Worm (Caenorhabditis elegans): ENCODE measurements around the gene C18B2.2.

The C18B2.2 gene

DNA sequence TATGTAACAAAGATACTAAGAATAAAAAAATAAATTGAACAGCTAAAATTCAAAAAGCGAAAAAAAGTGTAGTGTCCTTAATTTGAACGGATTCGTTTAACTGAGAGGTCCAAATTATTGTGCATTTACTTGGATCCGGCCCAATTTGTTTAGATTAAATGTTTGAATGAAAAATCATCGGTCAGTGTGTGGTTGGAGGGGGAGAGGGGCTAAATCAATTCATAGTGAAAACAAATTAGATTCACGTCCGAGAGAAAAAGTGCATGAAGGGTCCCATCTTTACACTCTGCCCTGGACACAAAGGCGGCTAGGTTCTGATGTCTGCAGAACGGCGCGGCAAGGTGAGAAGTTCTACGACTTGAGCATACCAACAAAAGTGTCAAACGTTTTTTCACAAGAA lies 4.4 kb upstream of the C18B2.2 start (continued):
- no peak for TF ChIP-seq F39B2.1 (GFP tag; IDR thresholded peaks at IDR 0.05)
- no peak for TF ChIP-seq lin-40 (tag; optimal IDR thresholded peaks at IDR 0.05)
- TF ChIP-seq hsf-1 (GFP tag; IDR thresholded peaks at IDR 0.05) = no peak
- no peak for TF ChIP-seq nfya-2 (GFP tag; IDR thresholded peaks at IDR 0.05)

DNA sequence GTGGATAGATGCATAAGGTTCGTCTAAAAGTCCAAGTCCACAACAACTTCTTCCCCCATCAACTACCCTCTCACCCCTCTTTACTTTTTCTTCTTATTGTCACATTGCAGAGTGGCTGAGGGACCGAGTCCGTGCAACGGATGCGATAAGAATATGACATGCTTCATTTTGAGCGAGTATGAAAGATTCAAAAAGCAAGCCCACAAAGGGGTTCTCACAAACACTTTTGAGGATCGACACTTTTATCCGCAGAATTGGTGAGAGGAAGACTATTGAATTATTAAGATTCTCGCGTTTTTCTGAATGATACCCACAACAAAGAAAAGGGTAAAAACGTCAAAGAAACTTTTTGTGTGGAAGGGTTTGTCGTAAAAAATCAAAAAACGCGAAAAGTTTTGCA lies 2.3 kb downstream of the C18B2.2 start:
- no peak for TF ChIP-seq lin-40 (tag; optimal IDR thresholded peaks at IDR 0.05)

DNA sequence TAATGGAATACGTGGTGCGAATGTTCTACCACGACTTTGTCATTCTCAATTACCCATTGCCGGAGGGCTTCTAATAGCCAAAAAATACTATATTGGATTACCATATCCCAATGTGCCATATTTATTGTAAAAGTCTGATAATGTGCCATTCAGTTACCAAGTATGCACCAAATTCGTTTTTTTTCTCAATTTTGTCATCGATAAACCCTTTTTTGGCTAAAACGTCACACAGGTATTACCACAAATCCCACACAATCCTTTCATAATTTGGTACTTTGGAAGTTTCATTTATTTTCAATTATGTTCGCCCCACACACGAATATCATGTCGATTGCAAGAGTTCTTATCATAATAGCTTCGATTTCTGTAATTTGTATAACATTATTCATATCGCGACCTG lies 4.8 kb downstream of the C18B2.2 start, which contains the start of gene vep-2:
vep-2 (plus strand) TSS at position 301 of the 400 bp plus-strand sequence.
- TF ChIP-seq xnd-1 (tag; optimal IDR thresholded peaks at IDR 0.05) (no peak), snpc-1.1 (tag; optimal IDR thresholded peaks at IDR 0.05; ENCODE audit: insufficient read depth) (no peak), lin-35 (GFP tag; optimal IDR thresholded peaks at IDR 0.05) (no peak), nfya-2 (GFP tag; IDR thresholded peaks at IDR 0.05) (no peak), K11D2.4 (GFP tag; IDR thresholded peaks at IDR 0.05) (no peak), bed-2 (GFP tag; IDR thresholded peaks at IDR 0.05) (no peak), rcor-1 (GFP tag; IDR thresholded peaks at IDR 0.05) (no peak), die-1 (tag; optimal IDR thresholded peaks at IDR 0.05) (no peak), hmg-1.2 (GFP tag; IDR thresholded peaks at IDR 0.05) (no peak), attf-3 (GFP tag; conservative IDR thresholded peaks at IDR 0.05) (no peak), ceh-58 (GFP tag; IDR thresholded peaks at IDR 0.05) (no peak), B0035.1 (tag; optimal IDR thresholded peaks at IDR 0.05) (no peak), K12H6.12 (tag; optimal IDR thresholded peaks at IDR 0.05) (no peak), lin-54 (GFP tag; optimal IDR thresholded peaks at IDR 0.05) (no peak), nhr-120 (GFP tag; IDR thresholded peaks at IDR 0.05) (no peak), nfya-1 (tag; optimal IDR thresholded peaks at IDR 0.05; ENCODE audit: borderline replicate concordance, insufficient read depth) (no peak), ceh-91 (GFP tag; IDR thresholded peaks at IDR 0.05) (no peak)

DNA sequence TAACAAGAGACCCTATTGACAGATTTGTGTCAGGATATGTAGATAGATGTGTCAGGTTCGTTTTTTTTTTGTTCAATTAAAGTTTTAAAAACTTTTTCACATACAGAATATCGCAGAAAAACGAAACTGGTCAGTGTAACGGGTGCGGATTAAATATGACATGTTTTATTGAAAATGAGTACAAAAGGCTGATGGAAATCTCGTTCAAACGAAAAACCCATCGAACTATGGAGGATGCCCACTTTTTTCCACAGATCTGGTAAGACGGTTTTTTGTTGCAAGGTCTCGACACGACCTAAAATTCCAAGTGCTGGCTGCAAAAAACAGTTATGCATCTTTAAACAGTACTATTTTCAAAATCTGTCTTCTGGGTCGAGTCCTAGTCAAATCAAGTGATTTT lies 6.8 kb downstream of the C18B2.2 start:
- TF ChIP-seq ccch-3 (GFP tag; optimal IDR thresholded peaks at IDR 0.05) (no peak), cebp-2 (GFP tag; IDR thresholded peaks at IDR 0.05) (no peak), attf-5 (GFP tag; optimal IDR thresholded peaks at IDR 0.05) (no peak), cebp-1 (GFP tag; IDR thresholded peaks at IDR 0.05) (no peak), cebp-1 (tag; optimal IDR thresholded peaks at IDR 0.05) (no peak), ztf-22 (GFP tag; optimal IDR thresholded peaks at IDR 0.05) (no peak), F10E7.11 (tag; optimal IDR thresholded peaks at IDR 0.05) (no peak), nhr-80 (tag; optimal IDR thresholded peaks at IDR 0.05) (no peak), zfh-2 (GFP tag; conservative IDR thresholded peaks at IDR 0.05) (no peak), snpc-1.3 (tag; optimal IDR thresholded peaks at IDR 0.05; ENCODE audit: insufficient read depth) (no peak), ceh-40 (GFP tag; IDR thresholded peaks at IDR 0.05) (no peak), aptf-3 (GFP tag; IDR thresholded peaks at IDR 0.05) (no peak), rcor-1 (GFP tag; IDR thresholded peaks at IDR 0.05) (no peak), zim-3 (tag; optimal IDR thresholded peaks at IDR 0.05) (no peak)

DNA sequence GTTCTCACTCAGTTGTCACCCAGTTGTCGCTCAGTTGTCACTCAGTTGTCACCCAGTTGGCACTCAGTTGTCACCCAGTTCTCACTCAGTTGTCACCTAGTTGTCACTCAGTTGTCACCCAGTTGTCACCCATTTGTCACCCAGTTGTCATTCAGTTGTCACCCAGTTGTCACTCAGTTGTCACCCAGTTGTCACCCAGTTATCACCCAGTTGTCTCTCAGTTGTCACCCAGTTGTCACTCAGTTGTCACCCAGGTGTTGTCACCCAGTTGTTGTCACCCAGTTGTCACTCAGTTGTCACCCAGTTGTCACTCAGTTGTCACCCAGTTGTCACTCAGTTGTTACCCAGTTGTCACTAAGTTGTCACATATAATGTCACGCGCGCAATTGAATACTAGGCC lies 8.3 kb downstream of the C18B2.2 start:
- TF ChIP-seq ztf-6 (GFP tag; IDR thresholded peaks at IDR 0.05) (no peak), hmg-20 (GFP tag; IDR thresholded peaks at IDR 0.05) (peak; percentile 33; the same call in 1 of the 2 replicates), mel-28 (tag; optimal IDR thresholded peaks at IDR 0.05; ENCODE audit: borderline replicate concordance) (no peak), snpc-4 (GFP tag; optimal IDR thresholded peaks at IDR 0.05) (no peak), snpc-4 (tag; optimal IDR thresholded peaks at IDR 0.05) (no peak), F22D6.2 (tag; optimal IDR thresholded peaks at IDR 0.05) (no peak), let-526 (GFP tag; IDR thresholded peaks at IDR 0.05) (0 out of 2 replicates have a peak, but pooled peaks have one; percentile 40), snpc-3.4 (tag; optimal IDR thresholded peaks at IDR 0.05) (no peak), snpc-1.1 (tag; optimal IDR thresholded peaks at IDR 0.05; ENCODE audit: insufficient read depth) (no peak), ztf-25 (GFP tag; IDR thresholded peaks at IDR 0.05) (peak; percentile 63; the same call in 1 of the 2 replicates), pbrm-1 (GFP tag; IDR thresholded peaks at IDR 0.05) (peak; percentile 45), him-1 (tag; optimal IDR thresholded peaks at IDR 0.05) (no peak)

All from whole organism, young adult.